Fruit fly (Drosophila melanogaster) whole organism, embryonic: Measurements from ENCODE around the gene Alp13.

ENCODE experiments used
- Adf1 ChIP-seq: fragments of 200-800 bp; sonication (Bioruptor generic); IDR thresholded peaks from 2 replicates; pipeline ENCODE4 v1.3.6; 2022; ENCODE audit warnings: missing biosample characterization, missing genetic modification characterization
- Bteb2 ChIP-seq: fragments of 200-800 bp; sonication (Bioruptor generic); optimal IDR thresholded peaks from 2 replicates; lab custom pipeline; 2016; ENCODE audit warnings: missing biosample characterization, missing genetic modification characterization
- CG10979 ChIP-seq: fragments of 200-800 bp; sonication (Bioruptor generic); optimal IDR thresholded peaks from 2 replicates; lab custom pipeline; 2018; ENCODE audit warnings: missing biosample characterization, mild to moderate bottlenecking, missing genetic modification characterization, moderate library complexity
- CG11085 ChIP-seq: fragments of 200-800 bp; sonication (Bioruptor generic); IDR thresholded peaks from 2 replicates; pipeline ENCODE4 v1.3.6; 2022; ENCODE audit warnings: missing biosample characterization, missing genetic modification characterization
- CG11398 ChIP-seq: fragments of 200-800 bp; sonication (Bioruptor generic); optimal IDR thresholded peaks from 2 replicates; lab custom pipeline; 2016; ENCODE audit warnings: missing biosample characterization, missing genetic modification characterization
- CG11504 ChIP-seq: fragments of 200-800 bp; sonication (Bioruptor generic); optimal IDR thresholded peaks from 3 replicates; lab custom pipeline; 2019; ENCODE audit warnings: missing biosample characterization, mild to moderate bottlenecking, missing genetic modification characterization, moderate library complexity
- CG12659 ChIP-seq: fragments of 200-800 bp; sonication (Bioruptor generic); optimal IDR thresholded peaks from 3 replicates; lab custom pipeline; 2017; ENCODE audit warnings: mild to moderate bottlenecking, missing biosample characterization, missing genetic modification reagents, missing genetic modification characterization
- CG13424 ChIP-seq: fragments of 200-800 bp; sonication (Bioruptor generic); optimal IDR thresholded peaks from 2 replicates; lab custom pipeline; 2019; ENCODE audit warnings: missing biosample characterization, mild to moderate bottlenecking, missing genetic modification characterization, moderate library complexity
- CG1832 ChIP-seq: fragments of 200-800 bp; sonication (Bioruptor generic); optimal IDR thresholded peaks from 2 replicates; lab custom pipeline; 2017; ENCODE audit warnings: missing biosample characterization, mild to moderate bottlenecking, missing genetic modification characterization, inconsistent platforms
- CG18619 ChIP-seq: fragments of 200-800 bp; sonication (Bioruptor generic); optimal IDR thresholded peaks from 3 replicates; lab custom pipeline; 2017; ENCODE audit warnings: missing biosample characterization, mild to moderate bottlenecking, missing genetic modification characterization
- CG2202 ChIP-seq: fragments of 200-800 bp; sonication (Bioruptor generic); optimal IDR thresholded peaks from 2 replicates; lab custom pipeline; 2018; ENCODE audit warnings: missing biosample characterization, mild to moderate bottlenecking, missing genetic modification characterization
- CG2875 ChIP-seq: fragments of 200-800 bp; sonication (Bioruptor generic); optimal IDR thresholded peaks from 2 replicates; lab custom pipeline; 2017; ENCODE audit warnings: missing biosample characterization, mild to moderate bottlenecking, missing genetic modification characterization, missing genetic modification reagents
- CG2889 ChIP-seq: fragments of 200-800 bp; sonication (Bioruptor generic); IDR thresholded peaks from 3 replicates; pipeline ENCODE4 v1.3.6; 2022; ENCODE audit warnings: missing biosample characterization, missing genetic modification characterization
- CG32767 ChIP-seq: fragments of 200-800 bp; sonication (Bioruptor generic); IDR thresholded peaks from 2 replicates; pipeline ENCODE4 v1.3.6; 2022; ENCODE audit warnings: missing biosample characterization, missing genetic modification characterization
- CG34422 ChIP-seq: fragments of 200-800 bp; sonication (Bioruptor generic); IDR thresholded peaks from 3 replicates; pipeline ENCODE4 v1.3.6; 2022; ENCODE audit warnings: missing biosample characterization, missing genetic modification characterization
- CG3726 ChIP-seq: fragments of 200-800 bp; sonication (Bioruptor generic); IDR thresholded peaks from 3 replicates; pipeline ENCODE4, ENCODE4 v1.3.6; 2022; ENCODE audit warnings: missing biosample characterization, missing genetic modification characterization
- CG3838 ChIP-seq: fragments of 200-800 bp; sonication (Bioruptor generic); optimal IDR thresholded peaks from 3 replicates; lab custom pipeline; 2016; ENCODE audit warnings: missing biosample characterization, missing genetic modification characterization
- CG4328 ChIP-seq: fragments of 200-800 bp; sonication (Bioruptor generic); optimal IDR thresholded peaks from 3 replicates; lab custom pipeline; 2017; ENCODE audit warnings: missing biosample characterization, missing genetic modification reagents, missing genetic modification characterization
- CG4404 ChIP-seq: fragments of 200-800 bp; sonication (Bioruptor generic); IDR thresholded peaks from 2 replicates; pipeline ENCODE4 v1.3.6; 2022; ENCODE audit warnings: missing biosample characterization, missing genetic modification characterization
- CG4707 ChIP-seq: fragments of 200-800 bp; sonication (Bioruptor generic); optimal IDR thresholded peaks from 2 replicates; lab custom pipeline; 2018; ENCODE audit warnings: missing biosample characterization, mild to moderate bottlenecking, missing genetic modification characterization, moderate library complexity
- CG4820 ChIP-seq: fragments of 200-800 bp; sonication (Bioruptor generic); optimal IDR thresholded peaks from 3 replicates; lab custom pipeline; 2016; ENCODE audit warnings: missing biosample characterization, missing genetic modification characterization
- CG6254 ChIP-seq: fragments of 200-800 bp; sonication (Bioruptor generic); optimal IDR thresholded peaks from 3 replicates; lab custom pipeline; 2017; ENCODE audit warnings: mild to moderate bottlenecking, missing biosample characterization, missing genetic modification reagents, missing genetic modification characterization
- CG7745 ChIP-seq: fragments of 200-800 bp; sonication (Bioruptor generic); optimal IDR thresholded peaks from 2 replicates; lab custom pipeline; 2018; ENCODE audit warnings: missing biosample characterization, mild to moderate bottlenecking, missing genetic modification characterization, moderate library complexity
- CG8359 ChIP-seq: fragments of 200-800 bp; sonication (Bioruptor generic); optimal IDR thresholded peaks from 2 replicates; lab custom pipeline; 2017; ENCODE audit warnings: missing biosample characterization, mild to moderate bottlenecking, missing genetic modification characterization, borderline replicate concordance
- CG9797 ChIP-seq: fragments of 200-800 bp; sonication (Bioruptor generic); optimal IDR thresholded peaks from 3 replicates; lab custom pipeline; 2018; ENCODE audit warnings: missing biosample characterization, mild to moderate bottlenecking, missing genetic modification characterization
- CkIIα-i1 ChIP-seq: fragments of 200-800 bp; sonication (Bioruptor generic); IDR thresholded peaks from 2 replicates; pipeline ENCODE4 v1.3.6; 2022; ENCODE audit warnings: missing biosample characterization, missing genetic modification characterization
- HHEX ChIP-seq: fragments of 200-800 bp; sonication (Bioruptor generic); optimal IDR thresholded peaks from 3 replicates; lab custom pipeline; 2017; ENCODE audit warnings: missing biosample characterization, mild to moderate bottlenecking, missing genetic modification characterization, missing genetic modification reagents
- Med ChIP-seq: fragments of 200-800 bp; sonication (Bioruptor generic); peaks from one replicate; lab custom pipeline; 2016; ENCODE audit warnings: missing biosample characterization, missing genetic modification characterization, mild to moderate bottlenecking, inconsistent platforms, moderate library complexity
- Sry-β ChIP-seq: fragments of 200-800 bp; sonication (Bioruptor generic); optimal IDR thresholded peaks from 2 replicates; lab custom pipeline; 2018; ENCODE audit warnings: missing biosample characterization, mild to moderate bottlenecking, missing genetic modification characterization, moderate library complexity
- Vsx1 ChIP-seq: fragments of 200-800 bp; sonication (Bioruptor generic); optimal IDR thresholded peaks from 2 replicates; lab custom pipeline; 2017; ENCODE audit warnings: missing biosample characterization, mild to moderate bottlenecking, missing genetic modification characterization, missing genetic modification reagents
- Xrp1 ChIP-seq: fragments of 200-800 bp; sonication (Bioruptor generic); IDR thresholded peaks from 2 replicates; pipeline ENCODE4 v1.3.6; 2022; ENCODE audit warnings: missing biosample characterization, missing genetic modification characterization
- YL-1 ChIP-seq: fragments of 200-800 bp; sonication (Bioruptor generic); optimal IDR thresholded peaks from 3 replicates; lab custom pipeline; 2017; ENCODE audit warnings: missing biosample characterization, mild to moderate bottlenecking, missing genetic modification characterization
- crp ChIP-seq, 2 experiments: fragments of 200-800 bp; sonication (Bioruptor generic); optimal IDR thresholded peaks; 2 replicates in 1 of 2; 3 replicates in 1 of 2; lab custom pipeline; 2017; ENCODE audit warnings: missing biosample characterization in 2 of 2, missing genetic modification characterization in 2 of 2, mild to moderate bottlenecking in 1 of 2, moderate library complexity in 1 of 2
- disco-r ChIP-seq: fragments of 200-800 bp; sonication (Bioruptor generic); optimal IDR thresholded peaks from 2 replicates; lab custom pipeline; 2016; ENCODE audit warnings: missing biosample characterization, missing genetic modification characterization
- dmrt11E ChIP-seq: fragments of 200-800 bp; sonication (Bioruptor generic); optimal IDR thresholded peaks from 3 replicates; lab custom pipeline; 2018; ENCODE audit warnings: missing biosample characterization, mild to moderate bottlenecking, missing genetic modification characterization, moderate library complexity
- ems ChIP-seq: fragments of 200-800 bp; sonication (Bioruptor generic); optimal IDR thresholded peaks from 3 replicates; lab custom pipeline; 2016; ENCODE audit warnings: missing biosample characterization, missing genetic modification characterization
- fu2 ChIP-seq: fragments of 200-800 bp; sonication (Bioruptor generic); optimal IDR thresholded peaks from 2 replicates; lab custom pipeline; 2016; ENCODE audit warnings: missing biosample characterization, missing genetic modification characterization
- hkb ChIP-seq, 2 experiments: fragments of 200-800 bp in 1 of 2; fragments of >200 bp in 1 of 2; sonication (Bioruptor generic) in 1 of 2; IDR thresholded peaks in 1 of 2; optimal IDR thresholded peaks in 1 of 2; 2 replicates each; pipeline versions ENCODE4 v1.3.6 to Lab custom; 2017 to 2022; ENCODE audit warnings: missing biosample characterization in 1 of 2, missing genetic modification characterization in 1 of 2
- hth ChIP-seq: fragments of >200 bp; optimal IDR thresholded peaks from 2 replicates; lab custom pipeline; 2017; ENCODE audit warnings: inconsistent platforms
- ranshi ChIP-seq: fragments of 200-800 bp; sonication (Bioruptor generic); IDR thresholded peaks from 2 replicates; pipeline ENCODE4 v1.3.6; 2022; ENCODE audit warnings: missing biosample characterization, missing genetic modification characterization
- run ChIP-seq: fragments of 200-800 bp; sonication (Bioruptor generic); optimal IDR thresholded peaks from 3 replicates; lab custom pipeline; 2018; ENCODE audit warnings: missing biosample characterization, mild to moderate bottlenecking, missing genetic modification characterization
- slbo ChIP-seq: fragments of 200-800 bp; sonication (Bioruptor generic); IDR thresholded peaks from 2 replicates; pipeline ENCODE4 v1.3.6; 2022; ENCODE audit warnings: missing biosample characterization, missing genetic modification characterization
- stc ChIP-seq: fragments of 200-800 bp; sonication (Bioruptor generic); IDR thresholded peaks from 2 replicates; pipeline ENCODE4 v1.3.6; 2022; ENCODE audit warnings: missing biosample characterization, missing genetic modification characterization
- tap ChIP-seq: fragments of 200-800 bp; optimal IDR thresholded peaks from 3 replicates; lab custom pipeline; 2019; ENCODE audit warnings: missing biosample characterization, mild to moderate bottlenecking, missing genetic modification characterization, moderate library complexity
- tin ChIP-seq: fragments of 200-800 bp; sonication (Bioruptor generic); optimal IDR thresholded peaks from 3 replicates; lab custom pipeline; 2016; ENCODE audit warnings: missing biosample characterization, missing genetic modification characterization
- yki ChIP-seq: fragments of >200 bp; optimal IDR thresholded peaks from 3 replicates; lab custom pipeline; 2018
- z ChIP-seq: fragments of 200-800 bp; sonication (Bioruptor generic); IDR thresholded peaks from 3 replicates; pipeline ENCODE4 v1.3.6; 2022; ENCODE audit warnings: missing biosample characterization, missing genetic modification characterization
- zen2 ChIP-seq: fragments of 200-800 bp; sonication (Bioruptor generic); IDR thresholded peaks from 3 replicates; pipeline ENCODE4 v1.3.6; 2022; ENCODE audit warnings: missing biosample characterization, missing genetic modification characterization; ENCODE audit not compliant: partially characterized antibody
- zf30C ChIP-seq: fragments of 200-800 bp; sonication (Bioruptor generic); optimal IDR thresholded peaks from 3 replicates; lab custom pipeline; 2018; ENCODE audit warnings: missing biosample characterization, mild to moderate bottlenecking, missing genetic modification characterization

Gene Alp13

DNA sequence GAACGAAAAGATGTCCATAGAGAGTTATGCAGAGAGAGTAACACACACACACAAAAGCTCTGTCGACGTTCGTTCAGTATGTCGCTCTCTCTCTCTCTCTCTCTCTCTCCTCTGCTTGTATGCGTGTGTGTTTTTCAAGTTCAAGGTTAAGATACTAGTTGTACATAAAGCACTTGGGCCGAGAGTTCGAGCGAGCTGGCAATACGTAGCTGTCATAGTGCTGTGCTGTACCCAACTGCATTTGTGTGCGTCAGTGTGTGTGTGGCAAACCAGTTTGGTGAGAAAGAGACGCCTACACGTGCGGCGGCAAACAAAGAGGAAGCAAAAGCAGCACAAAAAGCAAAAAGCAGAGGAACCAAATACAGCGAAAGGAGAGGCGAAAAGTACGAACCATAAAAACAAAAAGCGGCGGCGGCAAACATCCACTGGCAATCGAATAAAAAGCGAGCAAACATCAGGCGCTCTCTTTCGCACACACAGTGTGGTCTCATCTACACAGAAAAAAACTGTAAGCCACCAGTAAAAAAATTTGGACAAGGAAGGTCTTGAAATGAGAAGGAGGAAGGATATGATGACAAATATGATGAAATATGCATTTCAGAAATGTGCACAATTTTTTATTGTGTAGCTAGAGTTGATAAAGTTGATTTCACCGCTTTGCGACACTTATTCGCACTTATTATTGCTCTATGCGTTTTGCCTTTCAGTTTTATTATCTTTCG is 12.2 kb upstream of the Alp13 start (continued):
- TF ChIP-seq Med (GFP tag; lab: Kevin White, UChicago) (peak; percentile 96), CG11085 (no peak; the same call in 1 of the 2 replicates), YL-1 (no peak), CG11398 (GFP tag; lab: Kevin White, UChicago) (peak; percentile 51), tap (tag; lab: Kevin White, UChicago) (no peak), CG6254 (no peak), stc (peak; percentile 76), CG10979 (tag; lab: Kevin White, UChicago) (peak; percentile 48), CG8359 (GFP tag; lab: Kevin White, UChicago) (no peak), CG4707 (GFP tag; lab: Kevin White, UChicago) (no peak), yki (lab: Kevin White, UChicago) (peak; percentile 4), CG12659 (peak; percentile 51), CG11504 (tag; lab: Kevin White, UChicago) (peak; percentile 67), CG4404 (peak; percentile 28; the same call in 1 of the 2 replicates), tin (GFP tag; lab: Kevin White, UChicago) (peak; percentile 65), CG1832 (GFP tag; lab: Kevin White, UChicago) (peak; percentile 80), fu2 (GFP tag; lab: Kevin White, UChicago) (peak; percentile 59), ems (GFP tag; lab: Kevin White, UChicago) (peak; percentile 44), Bteb2 (peak; percentile 64), dmrt11E (tag; lab: Kevin White, UChicago) (peak; percentile 19), HHEX (GFP tag; lab: Kevin White, UChicago) (peak; percentile 64), CG3726 (GFP tag; lab: Robert Waterston, UW) (0 out of 3 replicates have a peak, but pooled peaks have one; percentile 50), disco-r (peak; percentile 39), Xrp1 (peak; percentile 74), Sry-β (GFP tag; lab: Kevin White, UChicago) (no peak), Vsx1 (GFP tag; lab: Kevin White, UChicago) (no peak), Adf1 (GFP tag; lab: Robert Waterston, UW) (peak; percentile 82), hkb (optimal IDR thresholded peaks at IDR 0.05; lab: Kevin White, UChicago) (no peak), hkb (GFP tag; IDR thresholded peaks at IDR 0.05; lab: Robert Waterston, UW) (peak; percentile 58), zen2 (GFP tag; lab: Robert Waterston, UW) (0 out of 3 replicates have a peak, but pooled peaks have one; percentile 11), CG4820 (GFP tag; lab: Kevin White, UChicago) (peak; percentile 53), CG9797 (GFP tag; lab: Kevin White, UChicago) (no peak), CG2202 (tag; lab: Kevin White, UChicago) (no peak), zf30C (GFP tag; lab: Kevin White, UChicago) (no peak), run (tag; lab: Kevin White, UChicago) (no peak), hth (lab: Kevin White, UChicago) (no peak), ranshi (GFP tag; lab: Robert Waterston, UW) (peak; percentile 70; the same call in 1 of the 2 replicates), CG32767 (GFP tag; lab: Robert Waterston, UW) (no peak; the same call in 1 of the 2 replicates), CG3838 (GFP tag; lab: Kevin White, UChicago) (no peak), crp (GFP tag; optimal IDR thresholded peaks at IDR 0.05; lab: Kevin White, UChicago) (no peak), CG18619 (GFP tag; lab: Kevin White, UChicago) (peak; percentile 59), CG34422 (GFP tag; lab: Robert Waterston, UW) (peak; percentile 80; the same call in 2 of the 3 replicates), CG13424 (peak; percentile 22), CG2889 (GFP tag; lab: Robert Waterston, UW) (peak; percentile 55; the same call in 1 of the 3 replicates), CG4328 (GFP tag; lab: Kevin White, UChicago) (no peak), slbo (GFP tag; lab: Robert Waterston, UW) (peak; percentile 88), CkIIα-i1 (no peak), z (GFP tag; lab: Robert Waterston, UW) (no peak), CG2875 (GFP tag; lab: Kevin White, UChicago) (peak; percentile 40), CG7745 (tag; lab: Kevin White, UChicago) (no peak)
